Fruit fly (Drosophila melanogaster): Measurements from ENCODE around the gene MCTS1.

- no peak for TF ChIP-seq CTCF (optimal IDR thresholded peaks at IDR 0.05)
- no peak for TF ChIP-seq CG8478 (optimal IDR thresholded peaks at IDR 0.05)
Observed at dm6 chrX:6067281-6068008, 29.8 kb downstream of the MCTS1 start, which contains the start of gene CG5928.
